Worm (Caenorhabditis elegans) whole organism, L1 larva: ENCODE results near the gene F07D3.3.
"Not testable (repeated sequence)": the region's sequence is repeated elsewhere in the genome, so short reads cannot be mapped to it uniquely, and the experiment has no call there.

Experiments used
- C04F5.9 ChIP-seq: sonication (generic microtip); optimal IDR thresholded peaks from 2 replicates; lab custom pipeline; 2016; ENCODE audit warnings: missing genetic modification characterization, missing compliant biosample characterization
- C34B4.2 ChIP-seq: sonication (generic microtip); optimal IDR thresholded peaks from 2 replicates; lab custom pipeline; 2017; ENCODE audit warnings: mild to moderate bottlenecking, missing genetic modification characterization, missing compliant biosample characterization
- F16B12.6 ChIP-seq: fragments of 150-350 bp; optimal IDR thresholded peaks from 2 replicates; lab custom pipeline; 2014; ENCODE audit warnings: missing biosample characterization, missing genetic modification characterization
- Y116A8C.19 ChIP-seq: sonication (generic microtip); optimal IDR thresholded peaks from 2 replicates; lab custom pipeline; 2016; ENCODE audit warnings: missing compliant biosample characterization, missing genetic modification characterization, borderline replicate concordance
- aha-1 ChIP-seq: fragments of 150-350 bp; optimal IDR thresholded peaks from 2 replicates; lab custom pipeline; 2014; ENCODE audit warnings: missing biosample characterization, missing genetic modification characterization
- ama-1 ChIP-seq: fragments of 150-350 bp; optimal IDR thresholded peaks from 2 replicates; lab custom pipeline; 2014
- ceh-63 ChIP-seq: fragments of 200-800 bp; sonication (Bioruptor generic); optimal IDR thresholded peaks from 2 replicates; lab custom pipeline; 2018; ENCODE audit warnings: mild to moderate bottlenecking, missing genetic modification characterization, missing compliant biosample characterization
- ceh-82 ChIP-seq, 3 experiments: fragments of 150-350 bp in 1 of 3; sonication (generic microtip) in 2 of 3; optimal IDR thresholded peaks; 2 replicates each; lab custom pipeline; 2014 to 2017; ENCODE audit warnings: missing biosample characterization in 3 of 3, missing genetic modification characterization in 3 of 3
- ceh-88 ChIP-seq: fragments of 200-800 bp; sonication (Bioruptor generic); IDR thresholded peaks from 2 replicates; pipeline ENCODE4 v1.3.6; 2022; ENCODE audit warnings: missing genetic modification characterization, missing compliant biosample characterization
- ceh-90 ChIP-seq: sonication (generic microtip); optimal IDR thresholded peaks from 2 replicates; lab custom pipeline; 2016; ENCODE audit warnings: missing genetic modification characterization, missing compliant biosample characterization
- dpl-1 ChIP-seq, 3 experiments: fragments of 150-350 bp in 2 of 3; sonication (generic microtip) in 1 of 3; optimal IDR thresholded peaks; 2 replicates each; lab custom pipeline; 2014 to 2017; ENCODE audit warnings: missing biosample characterization in 3 of 3, missing genetic modification characterization in 3 of 3, missing genetic modification reagents in 3 of 3
- efl-1 ChIP-seq, 4 experiments: fragments of 150-350 bp; optimal IDR thresholded peaks in 3 of 4; peaks in 1 of 4; 1 replicate in 1 of 4; 2 replicates in 3 of 4; lab custom pipeline; 2014; ENCODE audit warnings: missing biosample characterization in 2 of 4, missing genetic modification characterization in 2 of 4, missing genetic modification reagents in 2 of 4
- efl-3 ChIP-seq: fragments of 200-800 bp; sonication (Bioruptor generic); optimal IDR thresholded peaks from 2 replicates; lab custom pipeline; 2018; ENCODE audit warnings: mild to moderate bottlenecking, missing genetic modification characterization, missing compliant biosample characterization
- ets-5 ChIP-seq: fragments of 200-800 bp; sonication (Bioruptor generic); IDR thresholded peaks from 2 replicates; pipeline ENCODE4 v1.3.6; 2022; ENCODE audit warnings: missing genetic modification characterization, missing compliant biosample characterization
- fos-1 ChIP-seq: fragments of 150-350 bp; optimal IDR thresholded peaks from 2 replicates; lab custom pipeline; 2014; ENCODE audit warnings: missing biosample characterization, missing genetic modification characterization
- grh-1 ChIP-seq: fragments of 200-800 bp; sonication (Bioruptor generic); IDR thresholded peaks from 2 replicates; pipeline ENCODE4 v1.3.6; 2022; ENCODE audit warnings: missing genetic modification reagents, missing genetic modification characterization, missing compliant biosample characterization
- hlh-17 ChIP-seq: fragments of 200-800 bp; sonication (Bioruptor generic); optimal IDR thresholded peaks from 2 replicates; lab custom pipeline; 2018; ENCODE audit warnings: missing genetic modification characterization, mild to moderate bottlenecking, missing compliant biosample characterization, moderate library complexity, borderline replicate concordance
- hlh-4 ChIP-seq: sonication (generic microtip); optimal IDR thresholded peaks from 2 replicates; lab custom pipeline; 2016; ENCODE audit warnings: mild to moderate bottlenecking, missing genetic modification characterization, missing compliant biosample characterization
- irx-1 ChIP-seq: sonication (generic microtip); optimal IDR thresholded peaks from 2 replicates; lab custom pipeline; 2016; ENCODE audit warnings: missing genetic modification characterization, missing compliant biosample characterization
- lin-15B ChIP-seq: fragments of 150-350 bp; sonication (generic microtip); optimal IDR thresholded peaks from 3 replicates; lab custom pipeline; 2014; ENCODE audit warnings: missing biosample characterization, missing genetic modification characterization
- lir-3 ChIP-seq: sonication (generic microtip); optimal IDR thresholded peaks from 2 replicates; lab custom pipeline; 2016; ENCODE audit warnings: mild to moderate bottlenecking, missing genetic modification characterization, moderate library complexity, missing compliant biosample characterization; ENCODE audit not compliant: poor library complexity
- lsy-2 ChIP-seq, 2 experiments: fragments of 150-350 bp; optimal IDR thresholded peaks; 2 replicates each; lab custom pipeline; 2014; ENCODE audit warnings: missing biosample characterization in 2 of 2, missing genetic modification characterization in 2 of 2
- mab-9 ChIP-seq: fragments of 200-800 bp; sonication (Bioruptor generic); IDR thresholded peaks from 2 replicates; pipeline ENCODE4 v1.3.6; 2022; ENCODE audit warnings: missing genetic modification reagents, missing genetic modification characterization, missing compliant biosample characterization
- nhr-11 ChIP-seq: fragments of 150-350 bp; optimal IDR thresholded peaks from 2 replicates; lab custom pipeline; 2014; ENCODE audit warnings: missing biosample characterization, missing genetic modification characterization
- nhr-28 ChIP-seq: fragments of 150-350 bp; optimal IDR thresholded peaks from 2 replicates; lab custom pipeline; 2014; ENCODE audit warnings: missing biosample characterization, missing genetic modification characterization
- nhr-71 ChIP-seq: sonication (generic microtip); optimal IDR thresholded peaks from 2 replicates; lab custom pipeline; 2016; ENCODE audit warnings: mild to moderate bottlenecking, missing genetic modification characterization, moderate library complexity, missing compliant biosample characterization
- nhr-76 ChIP-seq: sonication (generic microtip); optimal IDR thresholded peaks from 2 replicates; lab custom pipeline; 2017; ENCODE audit warnings: missing biosample characterization, missing genetic modification characterization
- nhr-77 ChIP-seq: fragments of 150-350 bp; optimal IDR thresholded peaks from 2 replicates; lab custom pipeline; 2014; ENCODE audit warnings: missing biosample characterization, missing genetic modification characterization
- pax-3 ChIP-seq: fragments of 200-800 bp; sonication (Bioruptor generic); optimal IDR thresholded peaks from 2 replicates; lab custom pipeline; 2018; ENCODE audit warnings: mild to moderate bottlenecking, missing genetic modification characterization, moderate library complexity, missing compliant biosample characterization
- skn-1 ChIP-seq: fragments of 150-350 bp; optimal IDR thresholded peaks from 2 replicates; lab custom pipeline; 2014; ENCODE audit warnings: missing biosample characterization, missing genetic modification characterization
- snpc-4 ChIP-seq: fragments of 150-350 bp; optimal IDR thresholded peaks from 2 replicates; lab custom pipeline; 2014; ENCODE audit warnings: missing biosample characterization, missing genetic modification characterization
- snu-23 ChIP-seq: sonication (generic microtip); optimal IDR thresholded peaks from 2 replicates; lab custom pipeline; 2016; ENCODE audit warnings: missing genetic modification characterization, missing compliant biosample characterization
- sup-37 ChIP-seq: fragments of 200-800 bp; sonication (Bioruptor generic); optimal IDR thresholded peaks from 2 replicates; lab custom pipeline; 2018; ENCODE audit warnings: mild to moderate bottlenecking, missing genetic modification characterization, missing compliant biosample characterization
- tbx-2 ChIP-seq: sonication (generic microtip); optimal IDR thresholded peaks from 2 replicates; lab custom pipeline; 2016; ENCODE audit warnings: missing genetic modification characterization, missing compliant biosample characterization
- tlp-1 ChIP-seq: fragments of 150-350 bp; optimal IDR thresholded peaks from 2 replicates; lab custom pipeline; 2014; ENCODE audit warnings: missing biosample characterization, missing genetic modification characterization
- unc-130 ChIP-seq: fragments of 150-350 bp; optimal IDR thresholded peaks from 2 replicates; lab custom pipeline; 2017; ENCODE audit warnings: missing biosample characterization, missing genetic modification characterization, inconsistent platforms
- unc-30 ChIP-seq: sonication (generic microtip); optimal IDR thresholded peaks from 2 replicates; lab custom pipeline; 2017; ENCODE audit warnings: missing biosample characterization, missing genetic modification characterization
- unc-62 ChIP-seq: fragments of 150-350 bp; optimal IDR thresholded peaks from 2 replicates; lab custom pipeline; 2014; ENCODE audit warnings: missing biosample characterization, missing genetic modification reagents, missing genetic modification characterization
- vab-15 ChIP-seq: sonication (generic microtip); optimal IDR thresholded peaks from 2 replicates; lab custom pipeline; 2017; ENCODE audit warnings: missing genotype, mild to moderate bottlenecking, missing genetic modification characterization, missing compliant biosample characterization
- xbp-1 ChIP-seq: sonication (generic microtip); optimal IDR thresholded peaks from 2 replicates; lab custom pipeline; 2016; ENCODE audit warnings: missing genetic modification characterization, missing compliant biosample characterization
- zip-4 ChIP-seq: fragments of 200-800 bp; sonication (Bioruptor generic); optimal IDR thresholded peaks from 2 replicates; lab custom pipeline; 2018; ENCODE audit warnings: mild to moderate bottlenecking, missing genetic modification characterization, moderate library complexity, missing compliant biosample characterization

Gene F07D3.3

ce11 chrV:9442471-9442870 is 20.0 kb downstream of the F07D3.3 start (continued):
- no peak for TF ChIP-seq pax-3
- TF ChIP-seq grh-1 = no peak
- TF ChIP-seq Y116A8C.19 = no peak
- TF ChIP-seq lin-15B = no peak

ce11 chrV:9441046-9441445 is 21.5 kb downstream of the F07D3.3 start:
- TF ChIP-seq tbx-2 (tag; lab: Kevin White, UChicago) = no peak
- no peak for TF ChIP-seq hlh-17 (GFP tag; lab: Kevin White, UChicago)
- TF ChIP-seq efl-1 (optimal IDR thresholded peaks at IDR 0.05; lab: Kevin White, UChicago) = no peak
- no peak for TF ChIP-seq efl-1 (GFP tag; optimal IDR thresholded peaks at IDR 0.05 in 1 of 2; lab: Kevin White, UChicago)
- TF ChIP-seq nhr-76 (tag; lab: Kevin White, UChicago) = no peak
- TF ChIP-seq nhr-11 (tag; lab: Kevin White, UChicago) = no peak
- TF ChIP-seq unc-62 (GFP tag; lab: Kevin White, UChicago) = no peak
- TF ChIP-seq ets-5 = no peak
- no peak for TF ChIP-seq ceh-82 (tag; optimal IDR thresholded peaks at IDR 0.05; lab: Kevin White, UChicago)
- no peak for TF ChIP-seq irx-1 (tag; lab: Kevin White, UChicago)
- no peak for TF ChIP-seq snpc-4

DNA sequence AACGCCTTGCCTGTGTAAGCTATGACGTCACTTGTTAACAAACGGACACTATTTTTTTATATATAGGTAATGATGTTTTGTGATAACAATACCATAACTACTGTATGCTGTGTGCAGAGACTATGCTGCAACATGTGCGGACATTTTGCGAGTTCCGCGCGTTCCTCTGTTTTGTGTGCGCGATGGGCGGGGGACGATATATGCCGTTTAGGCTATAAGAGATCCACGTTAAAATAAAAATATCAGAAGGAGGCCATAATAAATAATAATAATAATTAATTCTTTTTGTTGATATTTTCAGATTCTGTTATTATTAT is 22.5 kb downstream of the F07D3.3 start:
- TF ChIP-seq snpc-4 (peak; percentile 21), ets-5 (no peak)
- TF ChIP-seq, all 84 proteins: peak for 1

DNA sequence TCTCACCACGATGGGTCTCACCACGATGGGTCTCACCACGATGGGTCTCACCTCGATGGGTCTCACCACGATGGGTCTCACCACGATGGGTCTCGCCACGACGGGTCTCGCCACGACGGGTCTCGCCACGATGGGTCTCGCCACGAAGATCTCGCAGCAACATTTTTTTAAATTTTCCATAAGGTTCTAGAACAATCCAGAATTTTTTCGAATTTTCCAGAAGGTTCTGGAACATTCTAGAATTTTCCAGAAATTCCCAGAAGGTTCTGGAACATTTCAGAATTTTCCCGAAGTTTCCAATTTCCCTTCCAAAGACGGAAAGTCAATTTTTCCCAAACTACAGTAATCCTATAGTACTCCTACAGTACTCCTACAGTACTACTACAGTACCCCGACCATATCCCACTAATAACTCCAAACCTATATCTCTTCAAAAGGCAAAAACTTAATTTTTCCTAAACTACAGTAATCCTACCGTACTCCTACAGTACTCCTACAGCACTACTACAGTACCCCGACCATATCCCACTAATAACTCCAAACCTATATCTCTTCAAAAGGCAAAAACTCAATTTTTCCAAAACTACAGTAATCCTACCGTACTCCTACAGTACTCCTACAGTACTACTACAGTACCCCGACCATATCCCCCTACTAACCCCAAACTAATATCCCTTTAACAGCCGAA is 23.0 kb downstream of the F07D3.3 start, which contains the start of gene Y54B9A.1:
Gene Y54B9A.1 (minus strand): TSS at position 235 of the 688 bp plus-strand sequence.
- TF ChIP-seq sup-37 (GFP tag; lab: Kevin White, UChicago); fos-1 (tag; lab: Kevin White, UChicago); unc-130 (tag; lab: Kevin White, UChicago): not testable (repeated sequence)

- TF ChIP-seq skn-1 (tag; lab: Kevin White, UChicago) = no peak
- no peak for TF ChIP-seq efl-1 (optimal IDR thresholded peaks at IDR 0.05; lab: Kevin White, UChicago)
- TF ChIP-seq efl-1 (GFP tag; optimal IDR thresholded peaks at IDR 0.05 in 1 of 2; lab: Kevin White, UChicago) = peak in 1 of 2 experiments; percentile 50
Measured at ce11 chrV:9427075-9427474, 35.4 kb downstream of the F07D3.3 start, which contains the start of gene F36D4.6. Gene F36D4.6 (minus strand): TSS chrV:9427175.

ce11 chrV:9425593-9425992 is 36.9 kb downstream of the F07D3.3 start, which contains the start of gene F36D4.5:
Gene F36D4.5 (minus strand): TSS chrV:9425817.
- TF ChIP-seq ceh-82 (tag; optimal IDR thresholded peaks at IDR 0.05; lab: Kevin White, UChicago) (peak in 1 of 3 experiments; percentile 14), nhr-77 (no peak), nhr-28 (tag; lab: Kevin White, UChicago) (no peak), xbp-1 (tag; lab: Kevin White, UChicago) (peak; percentile 27), ama-1 (lab: Kevin White, UChicago) (no peak), C34B4.2 (tag; lab: Kevin White, UChicago) (no peak), lsy-2 (tag; optimal IDR thresholded peaks at IDR 0.05; lab: Kevin White, UChicago) (peak; percentile 42 to 57), lin-15B (no peak), C04F5.9 (tag; lab: Kevin White, UChicago) (no peak), ceh-90 (no peak), dpl-1 (GFP tag; optimal IDR thresholded peaks at IDR 0.05; lab: Kevin White, UChicago) (peak; percentile 13 to 60 (median 26)), F16B12.6 (tag; lab: Kevin White, UChicago) (peak; percentile 85), snpc-4 (no peak), efl-3 (GFP tag; lab: Kevin White, UChicago) (no peak), ceh-63 (GFP tag; lab: Kevin White, UChicago) (no peak), aha-1 (no peak), snu-23 (GFP tag; lab: Kevin White, UChicago) (peak; percentile 47), tlp-1 (tag; lab: Kevin White, UChicago) (no peak), tbx-2 (tag; lab: Kevin White, UChicago) (peak; percentile 41), unc-30 (tag; lab: Kevin White, UChicago) (no peak), ets-5 (no peak), nhr-71 (peak; percentile 50), zip-4 (GFP tag; lab: Kevin White, UChicago) (no peak), pax-3 (no peak), vab-15 (tag; lab: Kevin White, UChicago) (no peak), hlh-4 (tag; lab: Kevin White, UChicago) (no peak), ceh-88 (no peak), Y116A8C.19 (no peak), lir-3 (tag; lab: Kevin White, UChicago) (no peak), mab-9 (GFP tag; lab: Robert Waterston, UW) (no peak), fos-1 (tag; lab: Kevin White, UChicago) (no peak)
